Worm (Caenorhabditis elegans) whole organism, midembryonic: Measurements from ENCODE around the gene sea-2.

Source experiments
- T22C8.4 ChIP-seq: fragments of 200-800 bp; sonication (Bioruptor generic); IDR thresholded peaks from 2 replicates; pipeline ENCODE4 v1.3.6; 2022; ENCODE audit warnings: missing genetic modification characterization, missing compliant biosample characterization
- cog-1 ChIP-seq: sonication (generic microtip); optimal IDR thresholded peaks from 2 replicates; lab custom pipeline; 2016; ENCODE audit warnings: missing genetic modification characterization, missing compliant biosample characterization
- flt-1 ChIP-seq: fragments of 200-800 bp; sonication (Bioruptor generic); IDR thresholded peaks from 2 replicates; pipeline ENCODE4 v1.3.6; 2022; ENCODE audit warnings: missing genetic modification characterization, missing compliant biosample characterization
- klf-2 ChIP-seq: fragments of 200-800 bp; sonication (Bioruptor generic); conservative IDR thresholded peaks from 2 replicates; pipeline ENCODE4 v1.3.6; 2022; ENCODE audit warnings: missing genetic modification reagents, missing genetic modification characterization, missing compliant biosample characterization
- med-1 ChIP-seq: sonication (generic microtip); optimal IDR thresholded peaks from 2 replicates; lab custom pipeline; 2017; ENCODE audit warnings: missing genetic modification characterization, mild to moderate bottlenecking, missing compliant biosample characterization, antibody characterized with exemption, missing genetic modification reagents; ENCODE audit not compliant: insufficient read depth
- ref-1 ChIP-seq: fragments of 200-800 bp; sonication (Bioruptor generic); conservative IDR thresholded peaks from 2 replicates; pipeline ENCODE4 v1.3.6; 2022; ENCODE audit warnings: missing genetic modification reagents, missing genetic modification characterization, missing compliant biosample characterization
- tab-1 ChIP-seq: fragments of 200-800 bp; sonication (Bioruptor generic); IDR thresholded peaks from 2 replicates; pipeline ENCODE4 v1.3.6; 2022; ENCODE audit warnings: missing genetic modification characterization, missing compliant biosample characterization
- ztf-23 ChIP-seq: fragments of 200-800 bp; sonication (Bioruptor generic); IDR thresholded peaks from 2 replicates; pipeline ENCODE4 v1.3.6; 2022; ENCODE audit warnings: missing genetic modification reagents, missing genetic modification characterization, missing compliant biosample characterization
- ztf-29 ChIP-seq: fragments of 200-800 bp; sonication (Bioruptor generic); IDR thresholded peaks from 2 replicates; pipeline ENCODE4 v1.3.6; 2022; ENCODE audit warnings: missing genetic modification reagents, missing genetic modification characterization, missing compliant biosample characterization

The sea-2 gene

DNA sequence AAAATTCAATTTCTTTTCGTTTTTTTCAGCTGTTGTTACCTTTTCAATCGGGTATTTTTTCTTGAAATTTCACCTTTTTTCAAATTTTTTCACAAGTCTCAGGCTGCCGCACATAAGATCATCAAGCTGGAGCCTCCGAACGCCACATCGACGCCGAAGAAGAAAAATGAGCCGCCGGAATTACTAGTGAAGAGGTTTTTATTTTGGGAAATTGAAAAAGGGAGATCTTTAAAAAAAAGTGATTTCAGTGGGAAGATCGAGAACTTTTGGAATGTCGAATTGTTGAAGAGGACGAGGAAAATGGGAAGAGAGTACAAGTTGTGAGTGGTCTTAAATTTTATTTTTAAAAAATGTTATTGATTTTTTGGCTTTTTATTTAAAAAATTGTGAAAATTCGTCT lies at the start of gene sea-2:
Gene sea-2, plus strand, starts transcription at position 301 of the 400 bp plus-strand sequence.
- TF ChIP-seq T22C8.4 (no peak), ztf-23 (GFP tag; lab: Robert Waterston, UW) (no peak), ref-1 (GFP tag; lab: Robert Waterston, UW) (no peak), ztf-29 (GFP tag; lab: Robert Waterston, UW) (no peak), klf-2 (GFP tag; lab: Robert Waterston, UW) (no peak), med-1 (GFP tag; lab: Kevin White, UChicago) (no peak), cog-1 (tag; lab: Kevin White, UChicago) (no peak), flt-1 (GFP tag; lab: Robert Waterston, UW) (no peak), tab-1 (no peak)

ce11 chrII:3901108-3901507 lies 49.1 kb upstream of the sea-2 start, which contains the start of gene F53C3.4:
TSS of gene F53C3.4 (plus strand) at chrII:3901408.
- TF ChIP-seq flt-1 (GFP tag; lab: Robert Waterston, UW) = no peak

DNA sequence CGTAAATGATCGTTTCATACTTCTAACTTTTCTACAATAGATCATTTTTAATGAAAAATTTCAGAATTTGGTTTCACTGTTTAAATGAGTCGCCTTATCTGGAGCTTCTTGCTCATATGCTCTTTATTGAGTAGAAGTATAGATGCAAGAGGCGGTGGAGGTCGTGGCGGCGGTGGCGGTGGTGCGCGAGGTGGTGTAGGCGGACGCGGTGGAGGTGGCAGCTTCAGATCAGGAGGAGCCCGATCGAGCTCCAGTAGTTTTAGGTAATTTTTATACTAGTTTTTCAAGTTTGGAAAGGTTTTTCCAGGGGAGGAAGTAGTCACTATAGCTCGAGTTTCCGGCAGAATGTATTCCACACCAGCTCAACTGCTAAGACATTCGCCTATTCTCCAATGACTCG lies 47.4 kb upstream of the sea-2 start, which contains the start of gene F53C3.3:
Gene F53C3.3, plus strand, starts transcription at position 59 of the 400 bp plus-strand sequence.
- no peak for TF ChIP-seq ztf-29 (GFP tag; lab: Robert Waterston, UW)
- no peak for TF ChIP-seq flt-1 (GFP tag; lab: Robert Waterston, UW)
- no peak for TF ChIP-seq tab-1
- no peak for TF ChIP-seq ztf-23 (GFP tag; lab: Robert Waterston, UW)
- no peak for TF ChIP-seq T22C8.4

DNA sequence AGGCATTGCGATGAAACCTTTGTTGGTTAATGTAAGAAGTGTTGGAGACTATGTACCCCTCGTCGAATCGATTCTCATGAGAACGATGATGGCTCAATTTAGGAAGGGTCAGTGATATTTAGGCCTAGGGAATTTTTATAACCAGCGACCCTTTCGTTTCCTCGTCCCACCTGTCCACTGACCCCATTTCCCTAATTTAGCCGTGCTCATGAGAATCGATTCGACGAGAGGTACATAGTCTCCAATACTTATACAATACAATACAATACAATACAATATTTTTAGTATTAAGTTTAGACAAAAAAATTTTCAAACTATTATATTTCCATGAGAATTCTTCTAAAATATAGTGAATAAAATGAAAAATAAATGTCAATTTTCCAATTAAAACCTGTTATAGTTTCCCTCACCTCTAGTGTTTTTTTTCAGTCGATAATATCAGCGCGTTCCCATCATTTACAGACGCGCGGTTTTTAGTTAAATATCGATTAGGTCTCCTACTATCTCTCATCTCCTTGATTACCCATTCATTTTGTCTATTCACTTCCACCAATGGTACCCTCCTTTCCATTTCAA lies 43.5 kb upstream of the sea-2 start, which contains the start of the genes F53C3.11 and fbxb-103:
Gene F53C3.11, minus strand, starts transcription at position 101 of the 576 bp plus-strand sequence.
Gene fbxb-103, plus strand, starts transcription at position 526 of the 576 bp plus-strand sequence.
- TF ChIP-seq tab-1 (no peak), ztf-29 (GFP tag; lab: Robert Waterston, UW) (no peak), cog-1 (tag; lab: Kevin White, UChicago) (no peak), flt-1 (GFP tag; lab: Robert Waterston, UW) (no peak), ref-1 (GFP tag; lab: Robert Waterston, UW) (no peak), klf-2 (GFP tag; lab: Robert Waterston, UW) (no peak), T22C8.4 (no peak), med-1 (GFP tag; lab: Kevin White, UChicago) (no peak), ztf-23 (GFP tag; lab: Robert Waterston, UW) (no peak)

ce11 chrII:3908135-3908534 lies 42.0 kb upstream of the sea-2 start:
- TF ChIP-seq med-1 (GFP tag; lab: Kevin White, UChicago) = no peak
- no peak for TF ChIP-seq tab-1
- no peak for TF ChIP-seq ref-1 (GFP tag; lab: Robert Waterston, UW)
- TF ChIP-seq klf-2 (GFP tag; lab: Robert Waterston, UW) = no peak
- no peak for TF ChIP-seq ztf-29 (GFP tag; lab: Robert Waterston, UW)

DNA sequence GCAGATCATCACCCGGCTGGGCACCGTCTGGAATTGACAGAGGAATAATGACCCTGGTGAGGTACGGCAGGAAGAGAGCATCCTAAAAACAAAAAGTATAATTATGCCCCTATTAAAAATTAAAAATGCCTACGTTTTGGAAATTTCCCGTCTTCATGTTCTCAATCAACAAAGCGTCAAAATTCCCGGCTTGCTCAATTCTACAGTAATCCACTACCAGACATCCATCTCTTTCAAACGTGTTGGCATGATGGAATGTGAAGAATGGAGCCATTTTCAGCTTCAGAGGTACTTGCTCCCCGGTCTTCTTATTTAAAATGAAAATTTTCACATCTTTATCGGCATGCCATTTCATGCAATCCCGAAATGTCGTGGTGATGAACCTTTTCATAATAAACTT lies 40.9 kb upstream of the sea-2 start:
- TF ChIP-seq ref-1 (GFP tag; lab: Robert Waterston, UW) (no peak), cog-1 (tag; lab: Kevin White, UChicago) (no peak), klf-2 (GFP tag; lab: Robert Waterston, UW) (no peak), tab-1 (no peak), med-1 (GFP tag; lab: Kevin White, UChicago) (no peak), ztf-29 (GFP tag; lab: Robert Waterston, UW) (no peak), T22C8.4 (no peak), ztf-23 (GFP tag; lab: Robert Waterston, UW) (no peak), flt-1 (GFP tag; lab: Robert Waterston, UW) (no peak)

DNA sequence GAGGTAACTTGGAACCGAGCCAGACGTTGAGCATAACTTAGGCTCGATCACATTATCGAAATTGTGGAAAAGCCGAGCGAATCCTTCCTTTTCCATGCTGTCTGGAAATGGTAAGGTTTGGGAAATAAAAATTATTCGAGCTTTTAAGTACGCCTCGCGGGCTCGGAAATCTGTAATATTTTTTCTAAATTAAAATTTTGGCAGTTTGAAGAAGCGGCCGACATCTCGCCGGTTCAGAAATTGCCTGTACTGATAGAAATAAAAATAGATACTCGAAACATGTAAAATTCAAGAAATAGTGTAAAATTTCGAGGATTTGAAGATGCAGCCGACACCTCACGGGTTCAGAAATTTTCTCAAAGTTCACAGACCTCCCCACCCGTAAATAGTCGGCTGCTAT lies 39.4 kb upstream of the sea-2 start, which contains the start of gene bcmo-2:
Gene bcmo-2, minus strand, starts transcription at position 101 of the 400 bp plus-strand sequence.
- TF ChIP-seq klf-2 (GFP tag; lab: Robert Waterston, UW) (no peak), ztf-23 (GFP tag; lab: Robert Waterston, UW) (no peak), ref-1 (GFP tag; lab: Robert Waterston, UW) (no peak), ztf-29 (GFP tag; lab: Robert Waterston, UW) (no peak), flt-1 (GFP tag; lab: Robert Waterston, UW) (no peak), tab-1 (no peak)

DNA sequence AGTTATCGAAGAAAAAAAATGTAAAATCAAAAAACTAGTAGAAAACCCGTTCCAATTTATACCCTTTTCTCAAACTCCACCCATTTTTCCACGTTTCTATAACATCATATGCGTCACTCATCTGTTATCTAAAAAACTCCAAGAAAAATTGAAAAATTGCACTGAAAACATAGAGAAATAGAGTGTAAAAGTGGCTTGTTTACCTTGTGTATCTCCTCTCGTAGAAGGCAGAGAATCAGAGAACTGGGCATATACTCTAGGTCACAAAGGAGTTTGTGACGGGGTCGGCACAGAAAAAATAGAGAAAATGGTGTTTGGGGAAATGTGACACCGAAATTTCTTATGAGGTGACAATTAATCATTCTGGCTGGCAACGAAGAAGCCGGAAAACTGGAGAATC lies 38.9 kb upstream of the sea-2 start:
- TF ChIP-seq ref-1 (GFP tag; lab: Robert Waterston, UW) = no peak
- no peak for TF ChIP-seq flt-1 (GFP tag; lab: Robert Waterston, UW)
- no peak for TF ChIP-seq klf-2 (GFP tag; lab: Robert Waterston, UW)
- no peak for TF ChIP-seq tab-1
- no peak for TF ChIP-seq T22C8.4

DNA sequence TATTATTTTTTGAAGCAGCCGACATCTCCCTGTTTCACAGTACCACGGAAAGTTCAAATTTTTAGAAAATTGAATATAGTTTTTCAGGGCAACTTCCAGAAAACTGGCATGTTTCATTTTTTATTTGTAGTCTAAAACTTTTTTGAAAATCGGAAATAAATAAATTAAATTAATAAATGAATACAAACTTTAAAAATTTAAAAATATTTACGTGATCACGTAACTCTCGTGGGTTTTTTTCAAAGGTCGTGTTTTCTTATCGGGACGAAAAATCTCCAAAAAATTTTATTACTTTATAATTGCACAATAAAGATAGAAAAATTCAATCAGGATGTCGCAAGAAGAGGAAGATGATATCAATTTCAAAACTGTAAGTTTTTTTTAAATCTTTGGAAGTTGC lies 38.5 kb upstream of the sea-2 start, which contains the start of gene F53C3.1:
Gene F53C3.1, plus strand, starts transcription at position 301 of the 400 bp plus-strand sequence.
- no peak for TF ChIP-seq med-1 (GFP tag; lab: Kevin White, UChicago)
- no peak for TF ChIP-seq flt-1 (GFP tag; lab: Robert Waterston, UW)
- TF ChIP-seq T22C8.4 = no peak
- no peak for TF ChIP-seq ztf-23 (GFP tag; lab: Robert Waterston, UW)
- TF ChIP-seq ref-1 (GFP tag; lab: Robert Waterston, UW) = no peak

ce11 chrII:3913673-3914072 lies 36.5 kb upstream of the sea-2 start:
- TF ChIP-seq med-1 (GFP tag; lab: Kevin White, UChicago) (no peak), T22C8.4 (peak; percentile 33; the same call in 1 of the 2 replicates)
